Worm (Caenorhabditis elegans) whole organism, L4 larva: ENCODE data around the gene F59B10.2.
A peak's percentile ranks its signal among the peaks of the same experiment; 100 is the strongest.

Experiments used
- D1046.2 ChIP-seq: fragments of 200-800 bp; sonication (Bioruptor generic); IDR thresholded peaks from 2 replicates; pipeline ENCODE4 v1.3.6; 2022; ENCODE audit warnings: missing genetic modification characterization, missing compliant biosample characterization
- F44E2.7 ChIP-seq: fragments of 200-800 bp; sonication (Bioruptor generic); IDR thresholded peaks from 2 replicates; pipeline ENCODE4 v2.1.2; 2022; ENCODE audit warnings: missing genetic modification characterization, missing compliant biosample characterization
- F49E8.2 ChIP-seq: sonication (generic microtip); optimal IDR thresholded peaks from 2 replicates; lab custom pipeline; 2016; ENCODE audit warnings: missing compliant biosample characterization, mild to moderate bottlenecking, missing genetic modification characterization, borderline replicate concordance
- R02D3.7 ChIP-seq: fragments of 150-350 bp; sonication (generic microtip); optimal IDR thresholded peaks from 3 replicates; lab custom pipeline; 2014; ENCODE audit warnings: missing biosample characterization, missing genetic modification characterization
- T26A8.4 ChIP-seq: fragments of 200-800 bp; sonication (Bioruptor generic); IDR thresholded peaks from 2 replicates; pipeline ENCODE4 v1.3.6; 2022; ENCODE audit warnings: missing genetic modification characterization, missing compliant biosample characterization
- Y105C5A.15 ChIP-seq: fragments of 200-800 bp; sonication (Bioruptor generic); IDR thresholded peaks from 2 replicates; pipeline ENCODE4 v1.3.6; 2022; ENCODE audit warnings: missing genetic modification characterization, missing compliant biosample characterization
- Y5F2A.4 ChIP-seq: fragments of 200-800 bp; sonication (Bioruptor generic); optimal IDR thresholded peaks from 2 replicates; lab custom pipeline; 2018; ENCODE audit warnings: mild to moderate bottlenecking, missing genetic modification characterization, missing compliant biosample characterization
- Y75B8A.6 ChIP-seq: fragments of 200-800 bp; sonication (Bioruptor generic); IDR thresholded peaks from 2 replicates; pipeline ENCODE4 v1.3.6; 2022; ENCODE audit warnings: missing genetic modification reagents, missing genetic modification characterization, missing compliant biosample characterization
- ZK337.2 ChIP-seq: fragments of 200-800 bp; sonication (Bioruptor generic); IDR thresholded peaks from 2 replicates; pipeline ENCODE4 v1.3.6; 2022; ENCODE audit warnings: missing genetic modification reagents, missing genetic modification characterization, missing compliant biosample characterization
- aha-1 ChIP-seq: fragments of 150-350 bp; peaks from one replicate; lab custom pipeline; 2014; ENCODE audit warnings: missing biosample characterization, missing genetic modification characterization
- ama-1 ChIP-seq: fragments of 150-350 bp; optimal IDR thresholded peaks from 2 replicates; lab custom pipeline; 2014; ENCODE audit warnings: inconsistent platforms, mixed read lengths
- arid-1 ChIP-seq: fragments of 200-800 bp; sonication (Bioruptor generic); conservative IDR thresholded peaks from 2 replicates; pipeline ENCODE4 v1.3.6; 2022; ENCODE audit warnings: missing genetic modification reagents, missing genetic modification characterization, missing compliant biosample characterization
- ceh-20 ChIP-seq: fragments of 200-800 bp; sonication (Bioruptor generic); IDR thresholded peaks from 2 replicates; pipeline ENCODE4 v1.3.6; 2022; ENCODE audit warnings: missing genetic modification reagents, missing genetic modification characterization, missing compliant biosample characterization
- ceh-28 ChIP-seq: fragments of 150-350 bp; optimal IDR thresholded peaks from 2 replicates; lab custom pipeline; 2014; ENCODE audit warnings: missing biosample characterization, missing genetic modification reagents, missing genetic modification characterization
- ceh-82 ChIP-seq: sonication (generic microtip); optimal IDR thresholded peaks from 2 replicates; lab custom pipeline; 2017; ENCODE audit warnings: missing biosample characterization, missing genetic modification characterization
- ctbp-1 ChIP-seq: fragments of 200-800 bp; sonication (Bioruptor generic); IDR thresholded peaks from 2 replicates; pipeline ENCODE4 v1.3.6; 2022; ENCODE audit warnings: missing genetic modification reagents, missing genetic modification characterization, missing compliant biosample characterization
- daf-12 ChIP-seq: fragments of 150-350 bp; optimal IDR thresholded peaks from 2 replicates; lab custom pipeline; 2014; ENCODE audit warnings: missing biosample characterization, missing genetic modification reagents, missing genetic modification characterization
- daf-19 ChIP-seq: fragments of 200-800 bp; sonication (Bioruptor generic); conservative IDR thresholded peaks from 2 replicates; pipeline ENCODE4 v1.3.6; 2022; ENCODE audit warnings: missing genetic modification characterization, missing compliant biosample characterization
- daf-8 ChIP-seq: fragments of 200-800 bp; sonication (Bioruptor generic); IDR thresholded peaks from 2 replicates; pipeline ENCODE4 v1.3.6; 2022; ENCODE audit warnings: missing genetic modification characterization, missing compliant biosample characterization
- dmd-6 ChIP-seq: fragments of 200-800 bp; sonication (Bioruptor generic); IDR thresholded peaks from 2 replicates; pipeline ENCODE4 v1.3.6; 2022; ENCODE audit warnings: missing genetic modification reagents, missing genetic modification characterization, missing compliant biosample characterization
- dmd-8 ChIP-seq: fragments of 200-800 bp; sonication (Bioruptor generic); IDR thresholded peaks from 2 replicates; pipeline ENCODE4 v1.3.6; 2022; ENCODE audit warnings: missing genetic modification characterization, missing compliant biosample characterization
- dpl-1 ChIP-seq: fragments of 150-350 bp; optimal IDR thresholded peaks from 2 replicates; lab custom pipeline; 2014; ENCODE audit warnings: missing biosample characterization, missing genetic modification reagents, missing genetic modification characterization
- duxl-1 ChIP-seq: sonication (generic microtip); optimal IDR thresholded peaks from 2 replicates; lab custom pipeline; 2016; ENCODE audit warnings: mild to moderate bottlenecking, missing genetic modification characterization, moderate library complexity, missing compliant biosample characterization; ENCODE audit not compliant: poor library complexity
- dve-1 ChIP-seq: sonication (generic microtip); optimal IDR thresholded peaks from 2 replicates; lab custom pipeline; 2017; ENCODE audit warnings: antibody characterized with exemption, mild to moderate bottlenecking, missing genetic modification characterization, missing compliant biosample characterization; ENCODE audit not compliant: insufficient read depth
- egl-27 ChIP-seq: sonication (generic microtip); optimal IDR thresholded peaks from 3 replicates; lab custom pipeline; 2017; ENCODE audit warnings: missing biosample characterization, missing genetic modification reagents, missing genetic modification characterization
- fkh-10 ChIP-seq: fragments of 150-350 bp; optimal IDR thresholded peaks from 2 replicates; lab custom pipeline; 2014; ENCODE audit warnings: missing biosample characterization, missing genetic modification reagents, missing genetic modification characterization
- hlh-11 ChIP-seq: fragments of 200-800 bp; sonication (Bioruptor generic); optimal IDR thresholded peaks from 2 replicates; lab custom pipeline; 2018; ENCODE audit warnings: mild to moderate bottlenecking, missing genetic modification characterization, missing compliant biosample characterization
- hlh-30 ChIP-seq: sonication (generic microtip); optimal IDR thresholded peaks from 2 replicates; lab custom pipeline; 2017; ENCODE audit warnings: antibody characterized with exemption, mild to moderate bottlenecking, missing genetic modification characterization, missing compliant biosample characterization; ENCODE audit not compliant: insufficient read depth
- hmg-1.1 ChIP-seq: fragments of 200-800 bp; sonication (Bioruptor generic); IDR thresholded peaks from 2 replicates; pipeline ENCODE4 v1.3.6; 2022; ENCODE audit warnings: missing genetic modification reagents, missing genetic modification characterization, missing compliant biosample characterization
- lim-7 ChIP-seq: fragments of 200-800 bp; sonication (Bioruptor generic); IDR thresholded peaks from 2 replicates; pipeline ENCODE4 v1.3.6; 2022; ENCODE audit warnings: missing genetic modification characterization, missing compliant biosample characterization
- lin-1 ChIP-seq: fragments of 200-800 bp; sonication (Bioruptor generic); IDR thresholded peaks from 2 replicates; pipeline ENCODE4 v1.3.6; 2022; ENCODE audit warnings: missing genetic modification reagents, missing genetic modification characterization, missing compliant biosample characterization
- lin-13 ChIP-seq: fragments of 150-350 bp; optimal IDR thresholded peaks from 2 replicates; lab custom pipeline; 2014; ENCODE audit warnings: missing biosample characterization, missing genetic modification reagents, missing genetic modification characterization
- lin-29 ChIP-seq: fragments of 200-800 bp; sonication (Bioruptor generic); IDR thresholded peaks from 2 replicates; pipeline ENCODE4 v1.3.6; 2022; ENCODE audit warnings: missing genetic modification reagents, missing genetic modification characterization, missing compliant biosample characterization
- lin-38 ChIP-seq: fragments of 200-800 bp; sonication (Bioruptor generic); IDR thresholded peaks from 2 replicates; pipeline ENCODE4 v1.3.6; 2022; ENCODE audit warnings: missing genetic modification reagents, missing genetic modification characterization, missing compliant biosample characterization
- mdl-1 ChIP-seq, 2 experiments: fragments of 150-350 bp in 1 of 2; sonication (generic microtip) in 1 of 2; optimal IDR thresholded peaks; 2 replicates each; lab custom pipeline; 2014 to 2017; ENCODE audit warnings: missing biosample characterization in 2 of 2, missing genetic modification characterization in 2 of 2
- mes-2 ChIP-seq: sonication (generic microtip); optimal IDR thresholded peaks from 2 replicates; lab custom pipeline; 2016; ENCODE audit warnings: missing genotype, mild to moderate bottlenecking, missing genetic modification characterization, missing compliant biosample characterization; ENCODE audit not compliant: poor library complexity, severe bottlenecking
- mxl-3 ChIP-seq: fragments of 200-800 bp; sonication (Bioruptor generic); optimal IDR thresholded peaks from 2 replicates; lab custom pipeline; 2018; ENCODE audit warnings: mild to moderate bottlenecking, missing genetic modification characterization, missing compliant biosample characterization
- nhr-11 ChIP-seq: fragments of 150-350 bp; optimal IDR thresholded peaks from 2 replicates; lab custom pipeline; 2014; ENCODE audit warnings: missing biosample characterization, missing genetic modification characterization
- nhr-25 ChIP-seq: sonication (generic microtip); optimal IDR thresholded peaks from 2 replicates; lab custom pipeline; 2017; ENCODE audit warnings: missing genetic modification characterization, mild to moderate bottlenecking, missing compliant biosample characterization, antibody characterized with exemption, moderate library complexity, borderline replicate concordance; ENCODE audit not compliant: insufficient read depth
- nhr-28 ChIP-seq: fragments of 150-350 bp; optimal IDR thresholded peaks from 2 replicates; lab custom pipeline; 2014; ENCODE audit warnings: missing biosample characterization, missing genetic modification characterization
- nhr-76 ChIP-seq: fragments of 150-350 bp; optimal IDR thresholded peaks from 2 replicates; lab custom pipeline; 2014; ENCODE audit warnings: missing biosample characterization, missing genetic modification characterization
- sdz-12 ChIP-seq: fragments of 200-800 bp; sonication (Bioruptor generic); optimal IDR thresholded peaks from 2 replicates; lab custom pipeline; 2018; ENCODE audit warnings: mild to moderate bottlenecking, missing genetic modification characterization, missing compliant biosample characterization
- snpc-4 ChIP-seq: fragments of 150-350 bp; optimal IDR thresholded peaks from 2 replicates; lab custom pipeline; 2014; ENCODE audit warnings: missing biosample characterization, missing genetic modification characterization
- unc-130 ChIP-seq: sonication (generic microtip); optimal IDR thresholded peaks from 2 replicates; lab custom pipeline; 2016; ENCODE audit warnings: missing genetic modification reagents, missing genetic modification characterization, missing compliant biosample characterization
- unc-62 ChIP-seq, 3 experiments: fragments of 150-350 bp in 1 of 3; sonication (generic microtip); optimal IDR thresholded peaks in 2 of 3; peaks in 1 of 3; 1 replicate in 1 of 3; 2 replicates in 2 of 3; lab custom pipeline; 2014 to 2017; ENCODE audit warnings: missing biosample characterization in 3 of 3, missing genetic modification characterization in 3 of 3, missing genetic modification reagents in 3 of 3, missing genotype in 1 of 3
- zag-1 ChIP-seq: fragments of 150-350 bp; optimal IDR thresholded peaks from 2 replicates; lab custom pipeline; 2014; ENCODE audit warnings: missing biosample characterization, missing genetic modification characterization
- zfp-3 ChIP-seq: fragments of 200-800 bp; sonication (Bioruptor generic); conservative IDR thresholded peaks from 2 replicates; pipeline ENCODE4 v1.3.6; 2022; ENCODE audit warnings: missing genetic modification reagents, missing genetic modification characterization, missing compliant biosample characterization
- ztf-7 ChIP-seq: fragments of 150-350 bp; optimal IDR thresholded peaks from 2 replicates; lab custom pipeline; 2014; ENCODE audit warnings: missing biosample characterization, missing genetic modification characterization

Gene F59B10.2

DNA sequence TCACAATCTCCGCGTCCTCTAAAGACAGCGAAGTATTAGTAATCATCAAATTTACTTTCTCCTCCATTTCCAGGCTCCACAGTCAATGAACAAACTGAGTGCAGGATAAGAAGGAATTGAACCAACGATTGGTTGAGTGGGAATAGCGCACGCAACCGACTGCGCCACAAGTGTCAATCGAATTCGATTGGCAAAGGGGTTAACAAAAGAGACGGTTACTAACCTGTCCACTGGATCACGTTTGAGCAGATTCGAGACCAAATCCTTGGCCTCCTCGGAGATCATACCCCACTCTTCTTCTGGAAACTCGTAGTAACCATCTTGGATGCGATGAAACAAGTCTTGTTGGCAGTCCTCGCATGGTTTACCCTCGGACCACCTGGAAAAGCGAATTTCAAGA lies 35.6 kb upstream of the F59B10.2 start (continued):
- TF ChIP-seq daf-19 (no peak), ceh-20 (GFP tag; lab: Robert Waterston, UW) (no peak; the same call in 1 of the 2 replicates), hmg-1.1 (GFP tag; lab: Robert Waterston, UW) (0 out of 2 replicates have a peak, but pooled peaks have one; percentile 5), lim-7 (GFP tag; lab: Robert Waterston, UW) (0 out of 2 replicates have a peak, but pooled peaks have one; percentile 55), ZK337.2 (0 out of 2 replicates have a peak, but pooled peaks have one; percentile 30), Y75B8A.6 (peak; percentile 75; the same call in 1 of the 2 replicates), ceh-28 (no peak), lin-1 (GFP tag; lab: Robert Waterston, UW) (peak; percentile 15; the same call in 1 of the 2 replicates), F44E2.7 (GFP tag; lab: Robert Waterston, UW) (no peak), zfp-3 (GFP tag; lab: Robert Waterston, UW) (0 out of 2 replicates have a peak, but pooled peaks have one; percentile 24), ama-1 (lab: Kevin White, UChicago) (peak; percentile 84), mes-2 (no peak), dpl-1 (no peak), ctbp-1 (GFP tag; lab: Robert Waterston, UW) (peak; percentile 36; the same call in 1 of the 2 replicates), nhr-25 (peak; percentile 3), lin-13 (GFP tag; lab: Kevin White, UChicago) (peak; percentile 69), Y5F2A.4 (GFP tag; lab: Kevin White, UChicago) (no peak), Y105C5A.15 (GFP tag; lab: Robert Waterston, UW) (no peak)

ce11 chrII:10544374-10544908 lies 34.8 kb upstream of the F59B10.2 start:
- TF ChIP-seq dve-1 (tag; lab: Kevin White, UChicago) (peak; percentile 3), hlh-30 (tag; lab: Kevin White, UChicago) (no peak), daf-12 (tag; lab: Kevin White, UChicago) (no peak), dmd-6 (GFP tag; lab: Robert Waterston, UW) (no peak), mxl-3 (no peak), nhr-11 (tag; lab: Kevin White, UChicago) (no peak), daf-8 (GFP tag; lab: Robert Waterston, UW) (no peak), unc-130 (GFP tag; lab: Kevin White, UChicago) (no peak), ctbp-1 (GFP tag; lab: Robert Waterston, UW) (no peak), aha-1 (tag; lab: Kevin White, UChicago) (peak; percentile 94), unc-62 (GFP tag; optimal IDR thresholded peaks at IDR 0.05 in 1 of 2; lab: Kevin White, UChicago) (peak in 1 of 2 experiments; percentile 74), unc-62 (tag; optimal IDR thresholded peaks at IDR 0.05; lab: Kevin White, UChicago) (no peak), ceh-82 (tag; lab: Kevin White, UChicago) (no peak), ceh-20 (GFP tag; lab: Robert Waterston, UW) (no peak), lin-1 (GFP tag; lab: Robert Waterston, UW) (no peak), T26A8.4 (GFP tag; lab: Robert Waterston, UW) (0 out of 2 replicates have a peak, but pooled peaks have one; percentile 9), lin-38 (GFP tag; lab: Robert Waterston, UW) (no peak), arid-1 (GFP tag; lab: Robert Waterston, UW) (peak; percentile 5; the same call in 1 of the 2 replicates), R02D3.7 (no peak), dmd-8 (GFP tag; lab: Robert Waterston, UW) (no peak), zag-1 (tag; lab: Kevin White, UChicago) (no peak), fkh-10 (GFP tag; lab: Kevin White, UChicago) (no peak), snpc-4 (tag; lab: Kevin White, UChicago) (no peak), mdl-1 (tag; optimal IDR thresholded peaks at IDR 0.05; lab: Kevin White, UChicago) (no peak), nhr-28 (tag; lab: Kevin White, UChicago) (no peak), hlh-11 (tag; lab: Kevin White, UChicago) (no peak), Y75B8A.6 (0 out of 2 replicates have a peak, but pooled peaks have one; percentile 38), egl-27 (tag; lab: Kevin White, UChicago) (no peak), D1046.2 (GFP tag; lab: Robert Waterston, UW) (peak; percentile 10; the same call in 1 of the 2 replicates), hmg-1.1 (GFP tag; lab: Robert Waterston, UW) (peak; percentile 21; the same call in 1 of the 2 replicates), nhr-76 (no peak), duxl-1 (peak; percentile 25), lin-29 (no peak; the same call in 1 of the 2 replicates), sdz-12 (GFP tag; lab: Kevin White, UChicago) (no peak), F49E8.2 (tag; lab: Kevin White, UChicago) (no peak), ztf-7 (tag; lab: Kevin White, UChicago) (no peak), mes-2 (no peak)
